Fruit fly (Drosophila melanogaster): ENCODE measurements around the gene Pex5.
A peak's percentile ranks its signal among the peaks of the same experiment; 100 is the strongest.

The Pex5 gene

DNA sequence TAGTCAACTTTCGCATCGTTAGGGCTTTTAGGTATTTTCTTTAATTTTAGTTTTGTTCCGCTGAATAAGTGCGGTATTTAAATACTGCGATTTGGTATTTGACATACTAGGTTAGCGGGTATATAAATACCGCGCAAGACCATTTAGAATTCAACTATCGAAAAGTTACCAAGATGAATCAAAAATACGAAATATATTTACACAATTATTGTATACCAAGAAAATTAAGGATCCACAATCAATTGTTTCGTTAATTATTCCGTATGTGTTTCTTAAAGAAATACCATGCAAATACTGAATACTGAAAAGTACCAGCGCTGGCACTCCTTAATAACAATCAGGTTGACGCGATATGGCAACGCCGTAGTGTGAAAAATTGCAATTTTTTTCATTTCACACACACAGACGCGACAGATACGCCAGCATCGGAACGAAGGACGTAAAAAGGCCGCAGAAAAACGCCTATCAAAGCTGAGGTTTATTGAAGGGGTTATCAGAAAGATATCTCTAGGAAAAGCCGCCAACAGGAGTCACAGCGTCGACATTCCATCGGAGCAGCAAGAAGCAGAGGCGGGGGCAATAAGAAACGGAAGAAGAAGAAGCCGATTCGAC, 4.8 kb upstream of the Pex5 start, which contains the start of the genes Pgam5 and Vps26:
Pgam5 (minus strand) TSS at position 51 of the 612 bp plus-strand sequence.
Vps26 (plus strand) TSS at position 339 of the 612 bp plus-strand sequence.
- TF ChIP-seq CG34367 (tag; optimal IDR thresholded peaks at IDR 0.05) (no peak), EcR (GFP tag; optimal IDR thresholded peaks at IDR 0.05) (no peak), D1 (tag; optimal IDR thresholded peaks at IDR 0.05) (no peak), Snoo (tag; optimal IDR thresholded peaks at IDR 0.05) (no peak), CG8301 (tag; optimal IDR thresholded peaks at IDR 0.05) (no peak), rn (GFP tag; IDR thresholded peaks at IDR 0.05) (no peak), CG4496 (GFP tag; IDR thresholded peaks at IDR 0.05) (no peak), CG10348 (GFP tag; IDR thresholded peaks at IDR 0.05) (no peak), CG9948 (tag; optimal IDR thresholded peaks at IDR 0.05) (no peak), Pif1A (GFP tag; optimal IDR thresholded peaks at IDR 0.05) (no peak), CG8159 (tag; optimal IDR thresholded peaks at IDR 0.05) (no peak), CG17806 (tag; optimal IDR thresholded peaks at IDR 0.05) (no peak), fd96Ca (GFP tag; IDR thresholded peaks at IDR 0.05) (no peak), CG15710 (tag; optimal IDR thresholded peaks at IDR 0.05) (no peak), gl (tag; optimal IDR thresholded peaks at IDR 0.05) (no peak), Pif1B (GFP tag; optimal IDR thresholded peaks at IDR 0.05) (no peak), CG13204 (GFP tag; optimal IDR thresholded peaks at IDR 0.05) (no peak), CG12605 (GFP tag; IDR thresholded peaks at IDR 0.05) (no peak), Ets98B (GFP tag; IDR thresholded peaks at IDR 0.05) (no peak), CG14655 (GFP tag; optimal IDR thresholded peaks at IDR 0.05) (no peak)

DNA sequence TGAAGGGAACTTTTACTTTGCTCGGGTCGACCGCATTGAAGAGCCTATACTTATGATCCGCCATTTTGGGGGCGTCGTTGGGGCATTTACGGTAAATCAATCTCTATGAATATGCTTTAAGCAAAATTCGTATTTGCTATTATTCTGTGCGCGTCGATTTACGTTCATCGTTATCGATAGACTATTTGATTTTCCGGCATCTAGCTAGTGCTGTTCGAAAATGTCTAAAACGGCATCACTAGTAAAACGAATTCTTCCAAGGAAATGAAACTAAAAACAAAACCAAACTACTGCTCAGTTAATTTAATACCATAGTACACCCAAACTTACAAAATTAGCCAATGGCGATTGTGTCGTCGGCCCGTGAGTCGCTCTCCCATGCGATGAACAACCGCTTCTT, 3.2 kb downstream of the Pex5 start, which contains the start of the genes Gcna and MED18:
Gcna (minus strand) TSS at position 163 of the 400 bp plus-strand sequence.
MED18 (plus strand) TSS at position 237 of the 400 bp plus-strand sequence.
- TF ChIP-seq CG32121 (GFP tag; IDR thresholded peaks at IDR 0.05): no peak

DNA sequence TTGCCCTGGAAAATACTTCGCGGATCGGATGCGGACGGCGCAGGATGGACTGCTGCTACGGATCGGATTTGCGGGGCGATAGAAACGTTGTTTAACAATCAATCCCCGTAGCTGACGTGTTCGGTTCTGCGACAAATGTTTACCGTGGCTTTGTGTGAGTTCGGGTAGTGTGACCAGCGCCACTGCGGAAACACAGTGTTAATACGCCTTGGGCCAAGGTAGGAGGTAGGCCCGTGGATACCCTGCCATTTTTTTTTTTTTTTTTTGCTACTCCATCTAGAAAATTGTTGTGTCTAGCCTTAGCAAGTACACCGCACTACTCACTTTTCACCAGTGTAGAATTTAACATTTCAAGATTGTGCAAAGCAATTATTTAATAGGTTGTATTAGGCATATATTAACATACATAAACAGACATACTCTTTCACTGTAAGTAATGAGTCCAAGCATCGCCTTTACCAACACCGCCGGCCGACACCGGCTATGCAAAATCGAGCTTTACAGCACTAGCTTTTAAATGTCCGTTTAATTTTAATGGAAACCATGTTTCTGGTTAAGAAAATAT, 7.2 kb downstream of the Pex5 start, which contains the start of gene deltaCOP:
deltaCOP (minus strand) TSS at position 171 of the 565 bp plus-strand sequence.
- peak; percentile 54 for TF ChIP-seq CG17806 (tag; optimal IDR thresholded peaks at IDR 0.05)
- TF ChIP-seq Ets98B (GFP tag; IDR thresholded peaks at IDR 0.05): peak; percentile 75
- TF ChIP-seq D1 (tag; optimal IDR thresholded peaks at IDR 0.05): no peak
- peak; percentile 75 for TF ChIP-seq CG15710 (tag; optimal IDR thresholded peaks at IDR 0.05)
- peak; percentile 52; the same call in 1 of the 2 replicates for TF ChIP-seq CG12605 (GFP tag; IDR thresholded peaks at IDR 0.05)
- TF ChIP-seq gl (tag; optimal IDR thresholded peaks at IDR 0.05): peak; percentile 43
- peak; percentile 63 for TF ChIP-seq CG9948 (tag; optimal IDR thresholded peaks at IDR 0.05)
- TF ChIP-seq rn (GFP tag; IDR thresholded peaks at IDR 0.05): peak; percentile 47; the same call in 1 of the 2 replicates
- TF ChIP-seq CG34367 (tag; optimal IDR thresholded peaks at IDR 0.05): no peak
- TF ChIP-seq CG32121 (GFP tag; IDR thresholded peaks at IDR 0.05): peak; percentile 70
- TF ChIP-seq Snoo (tag; optimal IDR thresholded peaks at IDR 0.05): peak; percentile 76
- peak; percentile 86 for TF ChIP-seq fd96Ca (GFP tag; IDR thresholded peaks at IDR 0.05)
- no peak for TF ChIP-seq CG8159 (tag; optimal IDR thresholded peaks at IDR 0.05)
- TF ChIP-seq CG14655 (GFP tag; optimal IDR thresholded peaks at IDR 0.05): no peak
- TF ChIP-seq CG4496 (GFP tag; IDR thresholded peaks at IDR 0.05): peak; percentile 69; the same call in 2 of the 3 replicates
- no peak for TF ChIP-seq CG13204 (GFP tag; optimal IDR thresholded peaks at IDR 0.05)
- TF ChIP-seq CG8301 (tag; optimal IDR thresholded peaks at IDR 0.05): no peak
- TF ChIP-seq Pif1B (GFP tag; optimal IDR thresholded peaks at IDR 0.05): no peak
- no peak for TF ChIP-seq Pif1A (GFP tag; optimal IDR thresholded peaks at IDR 0.05)
- TF ChIP-seq EcR (GFP tag; optimal IDR thresholded peaks at IDR 0.05): peak; percentile 15
- peak; percentile 57 for TF ChIP-seq CG10348 (GFP tag; IDR thresholded peaks at IDR 0.05)

DNA sequence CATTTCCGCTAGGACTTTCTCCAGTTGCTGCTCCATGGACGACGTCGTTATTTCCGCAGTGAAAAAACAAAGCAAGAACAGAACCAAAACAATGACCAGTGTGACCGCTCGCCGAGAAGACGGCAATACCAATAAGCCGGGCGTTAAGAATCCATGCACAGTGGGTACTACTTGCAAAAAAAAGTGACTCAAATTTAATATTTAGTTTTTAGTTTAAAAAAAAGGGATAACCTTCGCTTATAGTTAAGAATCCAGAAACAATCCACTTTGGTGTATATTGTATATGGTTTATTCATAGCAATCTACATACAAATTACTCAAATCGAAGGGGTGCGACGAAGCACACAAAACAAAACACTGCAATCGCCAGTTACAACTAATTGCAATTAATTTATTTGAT, 10.0 kb downstream of the Pex5 start, which contains the start of gene Lamtor5:
Lamtor5 (minus strand) TSS at position 105 of the 400 bp plus-strand sequence.
- TF ChIP-seq Snoo (tag; optimal IDR thresholded peaks at IDR 0.05) (peak; percentile 30), gl (tag; optimal IDR thresholded peaks at IDR 0.05) (no peak), CG4496 (GFP tag; IDR thresholded peaks at IDR 0.05) (peak; percentile 66), Ets98B (GFP tag; IDR thresholded peaks at IDR 0.05) (peak; percentile 11; the same call in 1 of the 2 replicates), Pif1A (GFP tag; optimal IDR thresholded peaks at IDR 0.05) (no peak), CG34367 (tag; optimal IDR thresholded peaks at IDR 0.05) (peak; percentile 20), CG13204 (GFP tag; optimal IDR thresholded peaks at IDR 0.05) (no peak), CG17806 (tag; optimal IDR thresholded peaks at IDR 0.05) (peak; percentile 29), rn (GFP tag; IDR thresholded peaks at IDR 0.05) (no peak), CG15710 (tag; optimal IDR thresholded peaks at IDR 0.05) (peak; percentile 28), EcR (GFP tag; optimal IDR thresholded peaks at IDR 0.05) (no peak), Pif1B (GFP tag; optimal IDR thresholded peaks at IDR 0.05) (peak; percentile 55), CG10348 (GFP tag; IDR thresholded peaks at IDR 0.05) (no peak), CG32121 (GFP tag; IDR thresholded peaks at IDR 0.05) (peak; percentile 33; the same call in 1 of the 2 replicates), CG8301 (tag; optimal IDR thresholded peaks at IDR 0.05) (peak; percentile 52), CG14655 (GFP tag; optimal IDR thresholded peaks at IDR 0.05) (no peak), CG12605 (GFP tag; IDR thresholded peaks at IDR 0.05) (no peak), fd96Ca (GFP tag; IDR thresholded peaks at IDR 0.05) (peak; percentile 53; the same call in 2 of the 3 replicates), D1 (tag; optimal IDR thresholded peaks at IDR 0.05) (no peak), CG9948 (tag; optimal IDR thresholded peaks at IDR 0.05) (peak; percentile 27), CG8159 (tag; optimal IDR thresholded peaks at IDR 0.05) (peak; percentile 51)

DNA sequence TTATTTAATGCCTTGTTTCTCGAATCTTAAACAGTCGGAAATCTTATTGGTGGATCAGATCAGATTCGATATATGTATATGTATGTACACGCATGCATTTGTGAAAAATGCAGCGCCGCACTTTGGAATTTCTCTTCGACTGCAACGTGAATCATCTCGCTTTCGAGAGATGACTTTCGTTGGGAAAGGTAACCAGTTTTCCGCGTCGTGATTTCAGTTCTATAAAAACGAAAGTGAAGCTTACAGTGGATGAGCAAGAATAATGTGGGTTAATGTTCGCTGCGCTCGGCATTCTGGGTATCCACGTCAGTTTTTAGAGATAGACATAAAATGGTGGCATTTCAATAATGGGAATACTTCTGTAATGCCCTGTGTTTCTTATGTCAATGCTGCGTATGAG, 12.3 kb downstream of the Pex5 start:
- TF ChIP-seq CG8301 (tag; optimal IDR thresholded peaks at IDR 0.05) (peak; percentile 27), CG12605 (GFP tag; IDR thresholded peaks at IDR 0.05) (no peak), EcR (GFP tag; optimal IDR thresholded peaks at IDR 0.05) (peak; percentile 14)
